Fruit fly (Drosophila melanogaster): ENCODE results near the gene CG7886.
A peak's percentile ranks its signal among the peaks of the same experiment; 100 is the strongest.

CG7886 gene

dm6 chr3R:14608892-14609692, 33.3 kb downstream of the CG7886 start, which contains the start of gene CG14853 (continued):
- TF ChIP-seq gem (tag; optimal IDR thresholded peaks at IDR 0.05), result peak; percentile 89
- TF ChIP-seq Meics (GFP tag; optimal IDR thresholded peaks at IDR 0.05), result peak; percentile 77
- TF ChIP-seq cg (GFP tag; optimal IDR thresholded peaks at IDR 0.05), result peak; percentile 52
- peak; percentile 93 for TF ChIP-seq CG12659 (GFP tag; optimal IDR thresholded peaks at IDR 0.05)
- TF ChIP-seq CG11398 (GFP tag; optimal IDR thresholded peaks at IDR 0.05), result peak; percentile 38
- TF ChIP-seq CG4730 (GFP tag; IDR thresholded peaks at IDR 0.05), result peak; percentile 53
- no peak for TF ChIP-seq NC2α (GFP tag; optimal IDR thresholded peaks at IDR 0.05)
- peak; percentile 94 for TF ChIP-seq CoRest (tag; optimal IDR thresholded peaks at IDR 0.05)
- peak; percentile 72 for TF ChIP-seq CG11456 (GFP tag; IDR thresholded peaks at IDR 0.05)
- peak; percentile 43 for TF ChIP-seq Fer3 (tag; optimal IDR thresholded peaks at IDR 0.05)
- peak; percentile 62 for TF ChIP-seq CG4328 (GFP tag; optimal IDR thresholded peaks at IDR 0.05)
- TF ChIP-seq tgo (GFP tag; IDR thresholded peaks at IDR 0.05), result peak; percentile 71; the same call in 2 of the 3 replicates
- TF ChIP-seq CG17802 (tag; optimal IDR thresholded peaks at IDR 0.05), result no peak
- TF ChIP-seq CG14050 (GFP tag; IDR thresholded peaks at IDR 0.05), result peak; percentile 80
- TF ChIP-seq Max (GFP tag; optimal IDR thresholded peaks at IDR 0.05), result peak; percentile 1
- TF ChIP-seq CG17328 (GFP tag; IDR thresholded peaks at IDR 0.05), result peak; percentile 82
- peak in 1 of 2 experiments; percentile 68 for TF ChIP-seq eve (GFP tag; optimal IDR thresholded peaks at IDR 0.05)
- TF ChIP-seq pb (GFP tag; optimal IDR thresholded peaks at IDR 0.05), result peak; percentile 40
- TF ChIP-seq CG10366 (GFP tag; IDR thresholded peaks at IDR 0.05), result peak; percentile 80
- no peak for TF ChIP-seq bab2 (GFP tag; optimal IDR thresholded peaks at IDR 0.05)
- TF ChIP-seq p53 (GFP tag; optimal IDR thresholded peaks at IDR 0.05), result no peak
- peak; percentile 70 for TF ChIP-seq lilli (GFP tag; optimal IDR thresholded peaks at IDR 0.05)
- no peak for TF ChIP-seq MBD-R2 (GFP tag; IDR thresholded peaks at IDR 0.05)
- TF ChIP-seq CG13424 (tag; optimal IDR thresholded peaks at IDR 0.05), result peak; percentile 92
- peak; percentile 90 for TF ChIP-seq dmrt99B (tag; optimal IDR thresholded peaks at IDR 0.05)
- TF ChIP-seq Dref (GFP tag; IDR thresholded peaks at IDR 0.05), result no peak
- TF ChIP-seq CG10267 (tag; optimal IDR thresholded peaks at IDR 0.05), result peak; percentile 68
- no peak for TF ChIP-seq pum (GFP tag; optimal IDR thresholded peaks at IDR 0.05)
- peak; percentile 79 for TF ChIP-seq Ets65A (GFP tag)
- TF ChIP-seq CG17361 (GFP tag; IDR thresholded peaks at IDR 0.05), result peak; percentile 90
- no peak for TF ChIP-seq CG10959 (GFP tag; IDR thresholded peaks at IDR 0.05)
- TF ChIP-seq Mrtf (GFP tag; IDR thresholded peaks at IDR 0.05), result peak; percentile 75
- no peak for TF ChIP-seq Poxn (GFP tag; IDR thresholded peaks at IDR 0.05)
- TF ChIP-seq tll (GFP tag; optimal IDR thresholded peaks at IDR 0.05), result no peak
- TF ChIP-seq Ptx1 (GFP tag; IDR thresholded peaks at IDR 0.05), result peak; percentile 76
- TF ChIP-seq CG34224 (GFP tag; IDR thresholded peaks at IDR 0.05; ENCODE audit: partially characterized antibody), result no peak
- peak; percentile 21 for TF ChIP-seq CG9797 (GFP tag; optimal IDR thresholded peaks at IDR 0.05)
- TF ChIP-seq bbx (GFP tag; IDR thresholded peaks at IDR 0.05; ENCODE audit: partially characterized antibody), result no peak
- TF ChIP-seq CG7271 (tag; optimal IDR thresholded peaks at IDR 0.05), result peak; percentile 48
- no peak for TF ChIP-seq Tbp (GFP tag; optimal IDR thresholded peaks at IDR 0.05)
- TF ChIP-seq nerfin-1 (tag; optimal IDR thresholded peaks at IDR 0.05), result peak; percentile 65
- no peak for TF ChIP-seq CG31388 (GFP tag; optimal IDR thresholded peaks at IDR 0.05)
- peak; percentile 91 for TF ChIP-seq CG15269 (tag; optimal IDR thresholded peaks at IDR 0.05)
- peak; percentile 81 for TF ChIP-seq vvl (GFP tag; IDR thresholded peaks at IDR 0.05)
- TF ChIP-seq HmgD (GFP tag; optimal IDR thresholded peaks at IDR 0.05), result no peak
- peak; percentile 79 for TF ChIP-seq tio (GFP tag; optimal IDR thresholded peaks at IDR 0.05)
- peak; percentile 77 for TF ChIP-seq CG17385 (GFP tag; optimal IDR thresholded peaks at IDR 0.05)
- TF ChIP-seq CG8765 (GFP tag; IDR thresholded peaks at IDR 0.05), result no peak
- TF ChIP-seq CG31441 (GFP tag; IDR thresholded peaks at IDR 0.05), result peak; percentile 89

All from whole organism, embryonic.